Fruit fly (Drosophila melanogaster): ENCODE measurements around the gene Zw10.

Zw10 gene

DNA sequence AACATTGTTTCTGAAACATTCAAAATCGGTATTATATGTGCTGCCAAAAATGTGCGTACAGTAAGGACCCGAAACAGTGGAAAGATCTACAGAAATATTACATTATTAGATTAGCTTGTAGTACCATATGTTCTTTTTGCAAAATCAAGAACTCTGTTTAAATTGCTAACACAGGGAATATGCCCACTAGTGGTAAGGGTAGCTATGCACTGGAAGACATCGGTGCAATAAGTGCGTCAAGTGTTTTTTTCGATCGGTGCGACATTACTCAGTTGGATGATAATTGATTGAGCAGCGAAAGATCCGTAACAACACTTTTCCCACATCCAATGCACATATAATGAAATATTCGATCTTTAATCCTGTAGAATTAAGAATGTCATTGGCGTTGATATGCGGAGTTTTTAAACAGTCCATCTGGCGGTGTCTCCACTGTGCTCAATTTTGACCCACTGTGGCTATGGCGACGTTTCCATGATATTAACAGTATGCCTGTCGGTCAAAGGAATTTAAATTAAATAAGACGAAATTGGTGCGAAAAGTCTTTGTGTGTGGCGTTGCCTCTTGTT is 31.2 kb downstream of the Zw10 start:
- TF ChIP-seq CG3838 (GFP tag; optimal IDR thresholded peaks at IDR 0.05) (no peak), CG9817 (tag; optimal IDR thresholded peaks at IDR 0.05) (no peak), ab (GFP tag; optimal IDR thresholded peaks at IDR 0.05) (no peak), fu2 (GFP tag; optimal IDR thresholded peaks at IDR 0.05) (no peak), crc (GFP tag; optimal IDR thresholded peaks at IDR 0.05) (no peak), MTF-1 (GFP tag; optimal IDR thresholded peaks at IDR 0.05; ENCODE audit: borderline replicate concordance) (no peak), CG10979 (tag; optimal IDR thresholded peaks at IDR 0.05) (no peak), wek (GFP tag; optimal IDR thresholded peaks at IDR 0.05) (no peak), CG8944 (GFP tag; optimal IDR thresholded peaks at IDR 0.05) (no peak), CG15601 (tag; optimal IDR thresholded peaks at IDR 0.05) (no peak), CG7745 (tag; optimal IDR thresholded peaks at IDR 0.05) (no peak), Lim3 (GFP tag; IDR thresholded peaks at IDR 0.05) (no peak), crp (GFP tag; optimal IDR thresholded peaks at IDR 0.05) (no peak), sc (optimal IDR thresholded peaks at IDR 0.05) (no peak), sc (GFP tag; optimal IDR thresholded peaks at IDR 0.05) (no peak), so (GFP tag; IDR thresholded peaks at IDR 0.05) (no peak), Sin3A (optimal IDR thresholded peaks at IDR 0.05) (no peak), CG7271 (tag; optimal IDR thresholded peaks at IDR 0.05) (no peak), Fer2 (tag; optimal IDR thresholded peaks at IDR 0.05) (no peak), CG9932 (GFP tag; IDR thresholded peaks at IDR 0.05) (no peak), CG32532 (GFP tag; IDR thresholded peaks at IDR 0.05) (no peak), Rx (GFP tag; IDR thresholded peaks at IDR 0.05) (no peak), CG8089 (GFP tag; optimal IDR thresholded peaks at IDR 0.05) (no peak), sens (GFP tag) (peak; percentile 71), btn (GFP tag; optimal IDR thresholded peaks at IDR 0.05) (no peak), Rfx (GFP tag; IDR thresholded peaks at IDR 0.05) (peak; percentile 15; the same call in 1 of the 2 replicates), Ets65A (GFP tag) (peak; percentile 76), CG16815 (GFP tag; optimal IDR thresholded peaks at IDR 0.05) (no peak), CG9797 (GFP tag; optimal IDR thresholded peaks at IDR 0.05) (no peak), HHEX (GFP tag; optimal IDR thresholded peaks at IDR 0.05) (no peak), CG12104 (GFP tag; optimal IDR thresholded peaks at IDR 0.05) (no peak), Atf-2 (GFP tag; optimal IDR thresholded peaks at IDR 0.05) (no peak), bsh (GFP tag; optimal IDR thresholded peaks at IDR 0.05) (no peak), slou (GFP tag; optimal IDR thresholded peaks at IDR 0.05) (no peak), eyg (GFP tag; optimal IDR thresholded peaks at IDR 0.05) (no peak), CG11456 (GFP tag; IDR thresholded peaks at IDR 0.05) (no peak), fd96Cb (tag; optimal IDR thresholded peaks at IDR 0.05) (no peak), Eip74EF (GFP tag; optimal IDR thresholded peaks at IDR 0.05) (no peak), Oli (tag; optimal IDR thresholded peaks at IDR 0.05) (no peak), row (GFP tag; IDR thresholded peaks at IDR 0.05) (peak; percentile 30; the same call in 2 of the 3 replicates), Stat92E (GFP tag; optimal IDR thresholded peaks at IDR 0.05) (no peak), Chrac-16 (GFP tag; optimal IDR thresholded peaks at IDR 0.05) (no peak), CHES-1-like (GFP tag; optimal IDR thresholded peaks at IDR 0.05) (no peak), CG9609 (GFP tag; optimal IDR thresholded peaks at IDR 0.05) (no peak), grau (tag; optimal IDR thresholded peaks at IDR 0.05) (peak; percentile 11), CG11085 (GFP tag; IDR thresholded peaks at IDR 0.05) (no peak), grn (GFP tag; optimal IDR thresholded peaks at IDR 0.05) (no peak), pros (GFP tag; optimal IDR thresholded peaks at IDR 0.05) (no peak), CG13775 (GFP tag; optimal IDR thresholded peaks at IDR 0.05) (peak; percentile 18), Mrtf (GFP tag; IDR thresholded peaks at IDR 0.05) (no peak), Neu2 (GFP tag; optimal IDR thresholded peaks at IDR 0.05; ENCODE audit: borderline replicate concordance) (no peak), NC2β (GFP tag; optimal IDR thresholded peaks at IDR 0.05) (no peak)
